Worm (Caenorhabditis elegans) whole organism, L3 larva: ENCODE data around the gene hmp-1.

ENCODE experiments used
- aly-2 ChIP-seq: fragments of 150-350 bp; optimal IDR thresholded peaks from 2 replicates; lab custom pipeline; 2014; ENCODE audit warnings: missing biosample characterization, missing genetic modification characterization
- ama-1 ChIP-seq: fragments of 150-350 bp; optimal IDR thresholded peaks from 2 replicates; lab custom pipeline; 2018
- ceh-9 ChIP-seq: sonication (generic microtip); optimal IDR thresholded peaks from 2 replicates; lab custom pipeline; 2018; ENCODE audit warnings: missing biosample characterization, missing genetic modification characterization
- daf-12 ChIP-seq: fragments of 150-350 bp; optimal IDR thresholded peaks from 2 replicates; lab custom pipeline; 2014; ENCODE audit warnings: missing biosample characterization, missing genetic modification reagents, missing genetic modification characterization
- elt-3 ChIP-seq, 3 experiments: fragments of 150-350 bp in 1 of 3; sonication (generic microtip) in 2 of 3; optimal IDR thresholded peaks; 2 replicates in 2 of 3; 4 replicates in 1 of 3; lab custom pipeline; 2014 to 2017; ENCODE audit warnings: missing biosample characterization in 3 of 3, missing genetic modification characterization in 3 of 3
- jun-1 ChIP-seq: fragments of 150-350 bp; optimal IDR thresholded peaks from 2 replicates; lab custom pipeline; 2014; ENCODE audit warnings: missing biosample characterization, missing genetic modification reagents, missing genetic modification characterization
- mml-1 ChIP-seq: fragments of 150-350 bp; sonication (generic microtip); optimal IDR thresholded peaks from 3 replicates; lab custom pipeline; 2014; ENCODE audit warnings: missing biosample characterization, missing genetic modification characterization
- nhr-11 ChIP-seq: fragments of 150-350 bp; optimal IDR thresholded peaks from 2 replicates; lab custom pipeline; 2014; ENCODE audit warnings: missing biosample characterization, missing genetic modification characterization
- nhr-12 ChIP-seq: fragments of 150-350 bp; optimal IDR thresholded peaks from 2 replicates; lab custom pipeline; 2014; ENCODE audit warnings: missing biosample characterization, missing genetic modification characterization
- nhr-237 ChIP-seq: fragments of 150-350 bp; optimal IDR thresholded peaks from 2 replicates; lab custom pipeline; 2014; ENCODE audit warnings: missing biosample characterization, missing genetic modification characterization
- pqm-1 ChIP-seq: fragments of 150-350 bp; optimal IDR thresholded peaks from 2 replicates; lab custom pipeline; 2017; ENCODE audit warnings: missing biosample characterization, missing genetic modification characterization, inconsistent platforms
- unc-62 ChIP-seq: fragments of 150-350 bp; sonication (generic microtip); optimal IDR thresholded peaks from 4 replicates; lab custom pipeline; 2014; ENCODE audit warnings: missing biosample characterization, missing genetic modification reagents, missing genetic modification characterization

- TF ChIP-seq ceh-9 (tag; lab: Kevin White, UChicago) (no peak), mml-1 (peak; percentile 26), ama-1 (lab: Kevin White, UChicago) (peak; percentile 96), nhr-237 (tag; lab: Kevin White, UChicago) (no peak), elt-3 (tag; optimal IDR thresholded peaks at IDR 0.05; lab: Kevin White, UChicago) (peak in 1 of 3 experiments; percentile 25), pqm-1 (tag; lab: Kevin White, UChicago) (peak; percentile 98), unc-62 (GFP tag; lab: Kevin White, UChicago) (no peak), jun-1 (tag; lab: Kevin White, UChicago) (peak; percentile 96), nhr-11 (no peak), daf-12 (tag; lab: Kevin White, UChicago) (no peak), nhr-12 (no peak), aly-2 (tag; lab: Kevin White, UChicago) (no peak)
These were observed 42.4 kb downstream of the hmp-1 start, which contains the start of gene adh-1 for ce11 chrV:11887988-11888499.
